Fruit fly (Drosophila melanogaster): ENCODE data around the gene Abl.
A peak's percentile ranks its signal among the peaks of the same experiment; 100 is the strongest.

dm6 chr3L:16612972-16613371, 34.7 kb downstream of the Abl start:
- TF ChIP-seq kay (GFP tag; ENCODE audit: borderline replicate concordance): peak; percentile 94
- peak; percentile 52 for TF ChIP-seq CG11617 (GFP tag; optimal IDR thresholded peaks at IDR 0.05)
- no peak for TF ChIP-seq CG7045 (GFP tag; optimal IDR thresholded peaks at IDR 0.05)
- peak; percentile 58 for TF ChIP-seq bab1 (GFP tag; optimal IDR thresholded peaks at IDR 0.05)
- TF ChIP-seq Clk (GFP tag; optimal IDR thresholded peaks at IDR 0.05): no peak
- TF ChIP-seq pad (GFP tag; optimal IDR thresholded peaks at IDR 0.05): no peak
- TF ChIP-seq CG7101 (tag; optimal IDR thresholded peaks at IDR 0.05): peak; percentile 37
- TF ChIP-seq Mnt (GFP tag; optimal IDR thresholded peaks at IDR 0.05): peak; percentile 78
- TF ChIP-seq ovo (GFP tag; optimal IDR thresholded peaks at IDR 0.05): no peak
- TF ChIP-seq toe (GFP tag; optimal IDR thresholded peaks at IDR 0.05): no peak
